Worm (Caenorhabditis elegans) whole organism, mixed stage, embryonic: ENCODE data around the gene C05C12.4.
A peak's percentile ranks its signal among the peaks of the same experiment; 100 is the strongest.

Source experiments
- M03D4.4 ChIP-seq: sonication (generic microtip); optimal IDR thresholded peaks from 2 replicates; lab custom pipeline; 2017; ENCODE audit warnings: mild to moderate bottlenecking, missing genetic modification characterization, missing compliant biosample characterization
- bed-3 ChIP-seq: fragments of 200-800 bp; sonication (Bioruptor generic); optimal IDR thresholded peaks from 3 replicates; lab custom pipeline; 2018; ENCODE audit warnings: mild to moderate bottlenecking, missing genetic modification characterization, moderate library complexity, missing compliant biosample characterization
- blmp-1 ChIP-seq: fragments of 150-350 bp; optimal IDR thresholded peaks from 2 replicates; lab custom pipeline; 2014; ENCODE audit warnings: missing biosample characterization, missing genetic modification characterization
- ceh-43 ChIP-seq: fragments of 200-800 bp; sonication (Bioruptor generic); optimal IDR thresholded peaks from 2 replicates; lab custom pipeline; 2018; ENCODE audit warnings: mild to moderate bottlenecking, missing genetic modification characterization, moderate library complexity, missing compliant biosample characterization
- ceh-83 ChIP-seq: fragments of 200-800 bp; sonication (Bioruptor generic); optimal IDR thresholded peaks from 2 replicates; lab custom pipeline; 2018; ENCODE audit warnings: mild to moderate bottlenecking, missing genetic modification characterization, missing compliant biosample characterization
- cnd-1 ChIP-seq: fragments of 200-800 bp; sonication (Bioruptor generic); optimal IDR thresholded peaks from 2 replicates; lab custom pipeline; 2018; ENCODE audit warnings: mild to moderate bottlenecking, missing genetic modification characterization, missing compliant biosample characterization
- drap-1 ChIP-seq: fragments of 200-800 bp; sonication (Bioruptor generic); optimal IDR thresholded peaks from 3 replicates; lab custom pipeline; 2018; ENCODE audit warnings: mild to moderate bottlenecking, missing genetic modification characterization, missing compliant biosample characterization
- elt-1 ChIP-seq: sonication (generic microtip); optimal IDR thresholded peaks from 2 replicates; lab custom pipeline; 2017; ENCODE audit warnings: missing genetic modification characterization, mild to moderate bottlenecking, missing compliant biosample characterization, antibody characterized with exemption, moderate library complexity, borderline replicate concordance; ENCODE audit not compliant: insufficient read depth
- elt-3 ChIP-seq: fragments of 150-350 bp; optimal IDR thresholded peaks from 2 replicates; lab custom pipeline; 2014; ENCODE audit warnings: missing biosample characterization, missing genetic modification characterization
- flh-1 ChIP-seq: fragments of 200-800 bp; sonication (Bioruptor generic); optimal IDR thresholded peaks from 2 replicates; lab custom pipeline; 2018; ENCODE audit warnings: mild to moderate bottlenecking, missing genetic modification characterization, moderate library complexity, missing compliant biosample characterization
- ham-2 ChIP-seq: fragments of 200-800 bp; sonication (Bioruptor generic); optimal IDR thresholded peaks from 2 replicates; lab custom pipeline; 2018; ENCODE audit warnings: mild to moderate bottlenecking, missing genetic modification characterization, missing compliant biosample characterization
- hlh-1 ChIP-seq: fragments of 150-350 bp; optimal IDR thresholded peaks from 2 replicates; lab custom pipeline; 2014; ENCODE audit warnings: missing biosample characterization, missing genetic modification reagents, missing genetic modification characterization
- lin-13 ChIP-seq: fragments of 150-350 bp; optimal IDR thresholded peaks from 2 replicates; lab custom pipeline; 2014; ENCODE audit warnings: missing biosample characterization, missing genetic modification characterization
- lin-32 ChIP-seq: fragments of 200-800 bp; sonication (Bioruptor generic); optimal IDR thresholded peaks from 2 replicates; lab custom pipeline; 2018; ENCODE audit warnings: mild to moderate bottlenecking, missing genetic modification characterization, missing compliant biosample characterization
- lsy-2 ChIP-seq: fragments of 150-350 bp; optimal IDR thresholded peaks from 2 replicates; lab custom pipeline; 2014; ENCODE audit warnings: missing biosample characterization, missing genetic modification characterization
- mab-5 ChIP-seq: fragments of 150-350 bp; optimal IDR thresholded peaks from 2 replicates; lab custom pipeline; 2014; ENCODE audit warnings: missing biosample characterization, missing genetic modification characterization
- mep-1 ChIP-seq: fragments of 150-350 bp; optimal IDR thresholded peaks from 2 replicates; lab custom pipeline; 2017; ENCODE audit warnings: missing biosample characterization, missing genetic modification reagents, missing genetic modification characterization, inconsistent platforms
- mls-2 ChIP-seq: sonication (generic microtip); optimal IDR thresholded peaks from 2 replicates; lab custom pipeline; 2016; ENCODE audit warnings: mild to moderate bottlenecking, missing genetic modification characterization, moderate library complexity, missing compliant biosample characterization
- nhr-12 ChIP-seq: fragments of 150-350 bp; optimal IDR thresholded peaks from 2 replicates; lab custom pipeline; 2014; ENCODE audit warnings: missing biosample characterization, missing genetic modification characterization
- nhr-2 ChIP-seq: fragments of 150-350 bp; optimal IDR thresholded peaks from 2 replicates; lab custom pipeline; 2014; ENCODE audit warnings: missing biosample characterization, missing genetic modification characterization
- nhr-237 ChIP-seq: fragments of 150-350 bp; optimal IDR thresholded peaks from 2 replicates; lab custom pipeline; 2014; ENCODE audit warnings: missing biosample characterization, missing genetic modification characterization
- nhr-28 ChIP-seq: fragments of 150-350 bp; optimal IDR thresholded peaks from 2 replicates; lab custom pipeline; 2014; ENCODE audit warnings: missing biosample characterization, missing genetic modification characterization
- nhr-76 ChIP-seq: sonication (generic microtip); optimal IDR thresholded peaks from 2 replicates; lab custom pipeline; 2017; ENCODE audit warnings: missing biosample characterization, missing genetic modification characterization
- pha-4 ChIP-seq: fragments of 150-350 bp; optimal IDR thresholded peaks from 2 replicates; lab custom pipeline; 2018; ENCODE audit warnings: missing biosample characterization, missing genetic modification reagents, missing genetic modification characterization
- sem-2 ChIP-seq: fragments of 200-800 bp; sonication (Bioruptor generic); optimal IDR thresholded peaks from 2 replicates; lab custom pipeline; 2018; ENCODE audit warnings: mild to moderate bottlenecking, missing genetic modification characterization, missing compliant biosample characterization
- sptf-1 ChIP-seq: sonication (generic microtip); optimal IDR thresholded peaks from 2 replicates; lab custom pipeline; 2017; ENCODE audit warnings: mild to moderate bottlenecking, missing genetic modification characterization, moderate library complexity, missing compliant biosample characterization
- tbx-8 ChIP-seq: fragments of 200-800 bp; sonication (Bioruptor generic); optimal IDR thresholded peaks from 2 replicates; lab custom pipeline; 2018; ENCODE audit warnings: mild to moderate bottlenecking, missing genetic modification characterization, moderate library complexity, missing compliant biosample characterization
- unc-120 ChIP-seq: sonication (generic microtip); optimal IDR thresholded peaks from 2 replicates; lab custom pipeline; 2017; ENCODE audit warnings: missing genetic modification characterization, missing compliant biosample characterization; ENCODE audit not compliant: poor library complexity, severe bottlenecking
- unc-39 ChIP-seq: fragments of 150-350 bp; optimal IDR thresholded peaks from 2 replicates; lab custom pipeline; 2014; ENCODE audit warnings: missing biosample characterization, missing genetic modification characterization
- unc-62 ChIP-seq: fragments of 150-350 bp; optimal IDR thresholded peaks from 2 replicates; lab custom pipeline; 2014; ENCODE audit warnings: missing biosample characterization, missing genetic modification reagents, missing genetic modification characterization
- zip-8 ChIP-seq: fragments of 150-350 bp; optimal IDR thresholded peaks from 2 replicates; lab custom pipeline; 2014; ENCODE audit warnings: missing biosample characterization, missing genetic modification characterization
- ztf-11 ChIP-seq: fragments of 150-350 bp; optimal IDR thresholded peaks from 2 replicates; lab custom pipeline; 2014; ENCODE audit warnings: missing biosample characterization, missing genetic modification characterization

The C05C12.4 gene

ce11 chrIV:11225206-11225605, 22.7 kb downstream of the C05C12.4 start, which contains the start of gene col-125:
Gene col-125 (plus strand): TSS chrIV:11225506.
- TF ChIP-seq zip-8: no peak
- TF ChIP-seq M03D4.4 (tag; lab: Kevin White, UChicago): no peak
- no peak for TF ChIP-seq nhr-12 (tag; lab: Kevin White, UChicago)
- no peak for TF ChIP-seq elt-3 (tag; lab: Kevin White, UChicago)
- no peak for TF ChIP-seq tbx-8
- no peak for TF ChIP-seq cnd-1 (tag; lab: Kevin White, UChicago)
- no peak for TF ChIP-seq mab-5 (tag; lab: Kevin White, UChicago)
- TF ChIP-seq drap-1: no peak
- TF ChIP-seq nhr-2: no peak
- TF ChIP-seq flh-1 (GFP tag; lab: Kevin White, UChicago): no peak
- no peak for TF ChIP-seq lin-32 (GFP tag; lab: Kevin White, UChicago)
- TF ChIP-seq hlh-1 (tag; lab: Kevin White, UChicago): no peak
- TF ChIP-seq ceh-83 (GFP tag; lab: Kevin White, UChicago): no peak
- TF ChIP-seq nhr-28 (tag; lab: Kevin White, UChicago): no peak
- TF ChIP-seq bed-3 (GFP tag; lab: Kevin White, UChicago): no peak
- TF ChIP-seq mls-2 (tag; lab: Kevin White, UChicago): no peak

ce11 chrIV:11223878-11224277, 24.0 kb downstream of the C05C12.4 start, which contains the start of gene C29F4.3:
Gene C29F4.3 (minus strand): TSS chrIV:11223978.
- TF ChIP-seq unc-39 (tag; lab: Kevin White, UChicago) (no peak), blmp-1 (tag; lab: Kevin White, UChicago) (no peak), sem-2 (GFP tag; lab: Kevin White, UChicago) (no peak), sptf-1 (tag; lab: Kevin White, UChicago) (no peak), lin-32 (GFP tag; lab: Kevin White, UChicago) (no peak), mls-2 (tag; lab: Kevin White, UChicago) (no peak), elt-1 (tag; lab: Kevin White, UChicago) (no peak), cnd-1 (tag; lab: Kevin White, UChicago) (no peak), unc-120 (tag; lab: Kevin White, UChicago) (no peak), mep-1 (tag; lab: Kevin White, UChicago) (no peak), flh-1 (GFP tag; lab: Kevin White, UChicago) (no peak), drap-1 (no peak), elt-3 (tag; lab: Kevin White, UChicago) (no peak), lsy-2 (tag; lab: Kevin White, UChicago) (no peak)

- TF ChIP-seq ztf-11 (tag; lab: Kevin White, UChicago) (no peak), lin-32 (GFP tag; lab: Kevin White, UChicago) (no peak), lin-13 (tag; lab: Kevin White, UChicago) (no peak), unc-62 (GFP tag; lab: Kevin White, UChicago) (no peak), zip-8 (no peak), elt-3 (tag; lab: Kevin White, UChicago) (no peak), unc-120 (tag; lab: Kevin White, UChicago) (no peak), unc-39 (tag; lab: Kevin White, UChicago) (no peak), bed-3 (GFP tag; lab: Kevin White, UChicago) (no peak)
These were observed 29.8 kb downstream of the C05C12.4 start, which contains the start of gene zip-6 for ce11 chrIV:11218037-11218436. Gene zip-6 (minus strand): TSS chrIV:11218137.

ce11 chrIV:11212978-11213377, 34.9 kb downstream of the C05C12.4 start:
- TF ChIP-seq cnd-1 (tag; lab: Kevin White, UChicago): no peak
- TF ChIP-seq lin-13 (tag; lab: Kevin White, UChicago): no peak
- TF ChIP-seq unc-120 (tag; lab: Kevin White, UChicago): no peak
- no peak for TF ChIP-seq tbx-8
- no peak for TF ChIP-seq hlh-1 (tag; lab: Kevin White, UChicago)
- TF ChIP-seq drap-1: no peak
- TF ChIP-seq pha-4 (tag; lab: Kevin White, UChicago): no peak
- no peak for TF ChIP-seq nhr-28 (tag; lab: Kevin White, UChicago)
- TF ChIP-seq ceh-43 (GFP tag; lab: Kevin White, UChicago): no peak
- no peak for TF ChIP-seq mls-2 (tag; lab: Kevin White, UChicago)
- no peak for TF ChIP-seq unc-62 (GFP tag; lab: Kevin White, UChicago)
- no peak for TF ChIP-seq nhr-76 (tag; lab: Kevin White, UChicago)

- TF ChIP-seq elt-3 (tag; lab: Kevin White, UChicago): no peak
- TF ChIP-seq cnd-1 (tag; lab: Kevin White, UChicago): no peak
- TF ChIP-seq ham-2 (GFP tag; lab: Kevin White, UChicago): peak; percentile 84
- no peak for TF ChIP-seq nhr-237 (tag; lab: Kevin White, UChicago)
- no peak for TF ChIP-seq nhr-2
- no peak for TF ChIP-seq lin-32 (GFP tag; lab: Kevin White, UChicago)
- no peak for TF ChIP-seq tbx-8
- TF ChIP-seq bed-3 (GFP tag; lab: Kevin White, UChicago): no peak
- no peak for TF ChIP-seq lsy-2 (tag; lab: Kevin White, UChicago)
- no peak for TF ChIP-seq hlh-1 (tag; lab: Kevin White, UChicago)
- TF ChIP-seq elt-1 (tag; lab: Kevin White, UChicago): peak; percentile 94
These were observed 36.3 kb downstream of the C05C12.4 start for ce11 chrIV:11211547-11211946.
